2 fruit fly cellular contexts compared by ENCODE assay signal in the genomic region with DNA sequence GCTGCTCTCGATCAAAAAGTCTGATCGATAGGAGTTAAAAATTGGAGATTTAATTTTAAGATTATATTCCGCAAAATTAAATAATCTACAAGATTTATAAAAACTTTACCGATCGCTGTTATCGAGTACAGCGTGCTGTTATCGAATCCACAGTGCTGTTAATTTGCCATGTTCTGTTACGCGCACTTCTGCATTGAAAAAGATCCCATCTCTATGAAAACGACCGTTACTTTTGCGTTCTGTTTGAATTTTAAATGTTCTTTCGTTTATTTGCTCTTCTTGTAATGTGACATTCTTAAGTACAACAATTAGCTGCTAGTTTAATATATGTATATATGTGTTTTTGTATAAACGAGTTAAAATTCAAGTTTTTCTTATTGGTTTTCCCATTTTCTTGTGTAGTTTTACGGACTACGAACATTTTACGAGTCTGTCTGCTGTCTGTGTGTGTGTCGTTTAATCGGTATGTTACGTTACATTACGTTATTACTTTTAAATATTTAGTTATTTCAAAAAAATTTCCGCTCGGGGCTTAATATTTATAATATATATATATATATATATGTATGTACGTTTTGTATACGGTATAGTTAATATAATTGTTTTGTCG.
A peak's percentile ranks its signal among the peaks of the same experiment; 100 is the strongest.
TF ChIP-seq lines count a peak whose summit lies in the region.

No protein-coding gene starts in this region.

- no peak for TF ChIP-seq CTCF in whole organism, embryonic (GFP tag; optimal IDR thresholded peaks at IDR 0.05; lab: Kevin White, UChicago)

TF ChIP-seq in whole organism, embryonic, 481 proteins besides CTCF, POLR2A, EP300 and RAD21:
- no peak for TF ChIP-seq Lim3 (GFP tag; IDR thresholded peaks at IDR 0.05; lab: Robert Waterston, UW)
- TF ChIP-seq ase (GFP tag; IDR thresholded peaks at IDR 0.05; lab: Robert Waterston, UW), result no peak
- peak; percentile 49 for TF ChIP-seq Dp (GFP tag; optimal IDR thresholded peaks at IDR 0.05; lab: Kevin White, UChicago)
- no peak for TF ChIP-seq CG3281 (GFP tag; optimal IDR thresholded peaks at IDR 0.05; lab: Kevin White, UChicago)
- no peak for TF ChIP-seq Max (GFP tag; optimal IDR thresholded peaks at IDR 0.05; lab: Kevin White, UChicago)
- TF ChIP-seq CG9437 (GFP tag; optimal IDR thresholded peaks at IDR 0.05; lab: Kevin White, UChicago), result peak; percentile 95
- no peak for TF ChIP-seq Dfd (GFP tag; optimal IDR thresholded peaks at IDR 0.05; lab: Kevin White, UChicago)
- TF ChIP-seq BEAF-32 (GFP tag; optimal IDR thresholded peaks at IDR 0.05; lab: Kevin White, UChicago), result peak; percentile 49
- TF ChIP-seq crol (GFP tag; IDR thresholded peaks at IDR 0.05; lab: Robert Waterston, UW), result no peak
- no peak for TF ChIP-seq NfI (GFP tag; optimal IDR thresholded peaks at IDR 0.05; lab: Kevin White, UChicago)
- TF ChIP-seq MTF-1 (GFP tag; optimal IDR thresholded peaks at IDR 0.05; lab: Kevin White, UChicago; ENCODE audit: borderline replicate concordance), result no peak
- peak; percentile 82 for TF ChIP-seq Myb (GFP tag; optimal IDR thresholded peaks at IDR 0.05; lab: Kevin White, UChicago)
- TF ChIP-seq CG2116 (GFP tag; optimal IDR thresholded peaks at IDR 0.05; lab: Kevin White, UChicago), result peak; percentile 5
- no peak for TF ChIP-seq sim (GFP tag; IDR thresholded peaks at IDR 0.05; lab: Robert Waterston, UW)
- peak; percentile 98 for TF ChIP-seq CG17186 (GFP tag; optimal IDR thresholded peaks at IDR 0.05; lab: Kevin White, UChicago)
- no peak for TF ChIP-seq sug (tag; optimal IDR thresholded peaks at IDR 0.05; lab: Kevin White, UChicago)
- TF ChIP-seq E2f2 (GFP tag; IDR thresholded peaks at IDR 0.05; lab: Robert Waterston, UW), result peak; percentile 58
- TF ChIP-seq Eip74EF (GFP tag; optimal IDR thresholded peaks at IDR 0.05; lab: Kevin White, UChicago), result no peak
- TF ChIP-seq wor (GFP tag; IDR thresholded peaks at IDR 0.05; lab: Robert Waterston, UW), result no peak
- peak; percentile 54 for TF ChIP-seq Sry-δ (GFP tag; optimal IDR thresholded peaks at IDR 0.05; lab: Kevin White, UChicago)

TF ChIP-seq in whole organism, wandering third instar larva, 38 proteins besides CTCF, POLR2A, EP300 and RAD21:
- TF ChIP-seq tai (GFP tag; optimal IDR thresholded peaks at IDR 0.05; lab: Kevin White, UChicago) (peak; percentile 0), br (GFP tag; optimal IDR thresholded peaks at IDR 0.05; lab: Kevin White, UChicago) (no peak)
TF ChIP-seq in whole organism, wandering third instar larva: peak in this region for 1.
